Fruit fly (Drosophila melanogaster) Kc167 (cell line): Measurements from ENCODE around the gene Meics.

Source experiments
- Sin3A ChIP-seq: fragments of >200 bp; optimal IDR thresholded peaks from 2 replicates; lab custom pipeline; 2018; ENCODE audit warnings: missing external identifiers
- h ChIP-seq: fragments of >200 bp; optimal IDR thresholded peaks from 3 replicates; lab custom pipeline; 2018; ENCODE audit warnings: missing external identifiers
- insv ChIP-seq: fragments of >200 bp; optimal IDR thresholded peaks from 3 replicates; lab custom pipeline; 2018; ENCODE audit warnings: missing external identifiers
- psq ChIP-seq: fragments of >200 bp; optimal IDR thresholded peaks from 2 replicates; lab custom pipeline; 2017; ENCODE audit warnings: missing external identifiers
- ttk ChIP-seq: sonication (Bioruptor generic); optimal IDR thresholded peaks from 2 replicates; lab custom pipeline; 2017; ENCODE audit warnings: missing external identifiers

DNA sequence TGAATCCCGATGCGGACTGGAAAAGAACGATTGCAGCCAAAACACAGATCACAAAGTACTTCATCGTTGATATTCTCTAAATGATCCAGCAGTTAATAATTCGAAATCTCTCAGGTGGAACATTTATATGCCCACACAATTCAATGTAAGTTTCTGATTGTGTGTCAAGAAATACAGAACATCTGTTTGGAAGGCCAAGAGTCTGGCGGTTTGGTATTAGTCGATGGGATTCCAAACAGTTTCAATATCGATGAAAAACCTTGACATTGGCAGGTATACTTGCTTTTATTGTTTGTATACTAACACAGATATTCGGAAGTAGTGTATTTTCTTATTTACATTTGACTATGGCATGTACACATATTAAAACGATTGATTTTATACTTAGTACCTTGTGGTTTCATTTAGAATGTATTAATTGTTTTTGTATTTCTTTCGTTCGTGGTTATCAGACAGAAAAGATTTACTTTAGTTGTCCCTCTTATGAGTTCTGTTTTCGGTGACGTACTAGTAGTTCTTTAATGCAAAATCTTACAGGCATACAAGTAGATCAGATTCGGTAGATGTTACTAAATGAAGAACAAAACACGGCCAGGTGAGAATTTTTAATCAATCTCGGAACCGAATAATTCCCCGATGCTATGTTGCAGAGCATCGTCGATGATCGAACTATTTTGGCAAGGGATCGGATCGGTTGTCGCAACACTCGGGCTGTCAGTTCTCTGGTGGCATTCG, 9.0 kb upstream of the Meics start, which contains the start of the genes CG13738 and Hsc70-1:
- TF ChIP-seq insv (no peak), ttk (no peak), Sin3A (lab: Kevin White, UChicago) (no peak), psq (no peak), h (no peak)
